Fruit fly (Drosophila melanogaster): ENCODE data around the gene CG1571.
A peak's percentile ranks its signal among the peaks of the same experiment; 100 is the strongest.

The CG1571 gene

DNA sequence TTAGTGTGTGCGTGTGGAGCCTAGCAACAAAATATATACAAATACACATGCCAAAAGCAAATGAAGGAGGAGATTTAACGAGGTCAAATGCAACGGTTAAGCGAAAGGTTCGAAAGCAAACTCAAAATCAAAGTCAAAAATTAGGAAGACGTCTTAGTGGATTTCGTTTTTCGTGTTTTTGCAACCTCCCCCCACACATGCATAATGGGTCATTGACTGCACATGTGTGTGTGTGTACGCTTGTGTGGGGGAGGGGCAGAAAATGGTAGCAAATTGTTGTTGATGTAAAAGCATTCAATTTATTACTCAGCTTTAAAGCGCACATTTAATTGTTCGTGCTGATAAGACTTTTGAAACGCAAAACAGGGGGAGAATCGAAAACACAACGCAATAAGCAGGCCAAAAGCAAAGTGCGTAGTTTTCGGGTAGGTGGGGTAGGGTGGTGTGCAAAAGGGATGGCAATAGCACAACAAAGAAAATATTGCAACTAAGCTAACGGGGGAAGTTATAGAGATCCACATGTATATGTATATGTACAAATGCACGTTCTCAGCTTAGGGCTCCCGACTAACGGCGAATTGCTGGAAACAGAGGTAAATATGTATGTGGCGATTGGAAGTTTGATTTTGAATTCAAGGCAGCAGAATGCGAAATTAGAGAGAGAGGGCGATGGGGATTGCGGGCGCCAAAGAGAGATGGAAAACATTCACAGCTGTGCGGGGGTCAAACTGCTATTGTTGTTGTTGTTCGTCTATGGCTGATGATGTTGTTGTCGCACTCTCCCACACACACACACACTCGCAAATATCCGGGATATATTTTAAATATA lies 17.4 kb downstream of the CG1571 start:
- TF ChIP-seq woc (GFP tag; optimal IDR thresholded peaks at IDR 0.05) (no peak), tai (GFP tag; optimal IDR thresholded peaks at IDR 0.05) (peak; percentile 20), dmrt93B (GFP tag; optimal IDR thresholded peaks at IDR 0.05) (no peak), Rel (GFP tag; optimal IDR thresholded peaks at IDR 0.05) (no peak), Rel (tag; optimal IDR thresholded peaks at IDR 0.05) (peak; percentile 89)

DNA sequence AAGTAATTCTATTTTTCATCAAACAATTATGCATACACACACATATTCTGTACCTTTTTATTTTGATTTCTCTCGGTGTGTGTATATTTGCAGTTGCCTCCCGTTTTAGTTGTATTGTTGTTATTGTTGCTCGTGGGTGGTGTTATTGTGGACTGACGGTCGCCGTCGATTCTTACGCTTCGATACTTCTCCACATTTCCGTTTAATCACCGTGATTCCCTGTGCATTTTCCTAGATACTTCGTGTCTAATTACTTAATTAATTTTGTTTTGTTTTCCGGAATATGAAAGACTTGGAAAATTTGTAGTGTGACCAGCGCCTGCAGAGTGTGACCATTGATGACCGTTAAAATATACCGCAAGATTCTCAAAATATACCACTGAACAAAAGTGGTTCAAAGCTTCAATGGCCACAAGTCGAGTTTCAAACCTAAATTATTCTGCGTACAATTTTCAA lies 18.1 kb downstream of the CG1571 start, which contains the start of gene UbcE2H:
Gene UbcE2H, minus strand, starts transcription at position 343 of the 456 bp plus-strand sequence.
- no peak for TF ChIP-seq Rel (GFP tag; optimal IDR thresholded peaks at IDR 0.05)
- peak; percentile 3 for TF ChIP-seq Rel (tag; optimal IDR thresholded peaks at IDR 0.05)
- TF ChIP-seq sv (GFP tag; optimal IDR thresholded peaks at IDR 0.05) = no peak
- peak; percentile 16 for TF ChIP-seq fru (GFP tag; optimal IDR thresholded peaks at IDR 0.05)
- no peak for TF ChIP-seq Vsx2 (GFP tag; optimal IDR thresholded peaks at IDR 0.05; ENCODE audit: partially characterized antibody)
- no peak for TF ChIP-seq h (GFP tag; optimal IDR thresholded peaks at IDR 0.05)
- no peak for TF ChIP-seq br (GFP tag; optimal IDR thresholded peaks at IDR 0.05)

DNA sequence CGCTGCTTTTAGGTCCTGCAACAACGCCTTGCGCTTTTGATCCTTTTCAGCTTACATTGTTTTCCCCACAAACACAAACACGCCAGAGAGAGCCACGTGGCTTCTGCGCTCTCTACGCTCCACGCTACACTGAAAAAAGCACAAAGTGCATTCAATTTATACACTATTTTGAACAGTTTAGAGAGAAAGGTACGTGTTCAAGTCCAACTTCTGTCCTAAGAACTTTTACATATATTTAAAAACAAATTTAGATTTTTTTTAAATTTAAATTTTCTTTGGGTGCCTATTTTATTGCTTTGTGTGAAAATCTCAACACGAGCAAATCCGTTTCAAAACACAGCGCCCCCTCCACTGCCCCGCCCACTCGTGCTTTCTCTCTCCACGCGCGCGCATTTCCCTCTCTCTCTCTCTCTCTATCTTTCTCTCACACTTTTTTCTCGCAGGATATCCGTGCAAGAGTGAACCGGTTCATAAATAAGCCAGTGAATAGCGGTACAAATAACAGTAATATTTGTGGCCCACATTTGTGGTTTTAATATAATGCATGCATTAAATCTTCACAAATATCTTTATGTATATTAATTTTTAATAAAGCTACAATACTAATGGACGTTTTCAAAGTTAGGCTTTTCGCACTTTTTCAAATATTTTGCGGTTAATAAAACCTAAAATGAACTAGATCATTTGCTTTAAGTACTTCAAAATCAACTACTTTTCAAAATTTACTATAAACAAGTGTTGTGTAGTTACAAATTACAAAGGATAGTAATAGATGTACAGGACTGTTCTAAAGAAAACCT lies 24.5 kb downstream of the CG1571 start:
- TF ChIP-seq br (GFP tag; optimal IDR thresholded peaks at IDR 0.05) = peak; percentile 66
- no peak for TF ChIP-seq lola (GFP tag; optimal IDR thresholded peaks at IDR 0.05)
- no peak for TF ChIP-seq Vsx2 (GFP tag; optimal IDR thresholded peaks at IDR 0.05; ENCODE audit: partially characterized antibody)
- TF ChIP-seq GATAd (GFP tag; optimal IDR thresholded peaks at IDR 0.05) = no peak
- no peak for TF ChIP-seq CG32264 (GFP tag; optimal IDR thresholded peaks at IDR 0.05)
- no peak for TF ChIP-seq CrebA (GFP tag; optimal IDR thresholded peaks at IDR 0.05; ENCODE audit: borderline replicate concordance)
- TF ChIP-seq Jra (GFP tag; optimal IDR thresholded peaks at IDR 0.05) = no peak
- peak; percentile 72 for TF ChIP-seq fru (GFP tag; optimal IDR thresholded peaks at IDR 0.05)
- no peak for TF ChIP-seq sage (GFP tag; optimal IDR thresholded peaks at IDR 0.05)
- no peak for TF ChIP-seq Dif (GFP tag; optimal IDR thresholded peaks at IDR 0.05; ENCODE audit: partially characterized antibody)
- TF ChIP-seq dmrt93B (GFP tag; optimal IDR thresholded peaks at IDR 0.05) = peak; percentile 33
- TF ChIP-seq CG9705 (GFP tag; optimal IDR thresholded peaks at IDR 0.05) = no peak
- no peak for TF ChIP-seq pan (optimal IDR thresholded peaks at IDR 0.05)
- peak; percentile 57 for TF ChIP-seq Hnf4 (GFP tag; optimal IDR thresholded peaks at IDR 0.05)
- TF ChIP-seq woc (GFP tag; optimal IDR thresholded peaks at IDR 0.05) = peak; percentile 50
- TF ChIP-seq h (GFP tag; optimal IDR thresholded peaks at IDR 0.05) = peak; percentile 82
- TF ChIP-seq Rel (GFP tag; optimal IDR thresholded peaks at IDR 0.05) = no peak
- no peak for TF ChIP-seq Rel (tag; optimal IDR thresholded peaks at IDR 0.05)
- no peak for TF ChIP-seq tai (GFP tag; optimal IDR thresholded peaks at IDR 0.05)
- peak; percentile 63 for TF ChIP-seq sv (GFP tag; optimal IDR thresholded peaks at IDR 0.05)
- TF ChIP-seq N (GFP tag; optimal IDR thresholded peaks at IDR 0.05) = no peak
- TF ChIP-seq usp (GFP tag; optimal IDR thresholded peaks at IDR 0.05) = no peak
- TF ChIP-seq psq (GFP tag; optimal IDR thresholded peaks at IDR 0.05) = peak; percentile 61
- TF ChIP-seq rgr (GFP tag; optimal IDR thresholded peaks at IDR 0.05) = peak; percentile 82
- TF ChIP-seq ey (GFP tag; optimal IDR thresholded peaks at IDR 0.05) = peak; percentile 65
- no peak for TF ChIP-seq Hr83 (GFP tag; optimal IDR thresholded peaks at IDR 0.05; ENCODE audit: poor library complexity, severe bottlenecking)
- TF ChIP-seq Abd-B (GFP tag; optimal IDR thresholded peaks at IDR 0.05) = no peak
- TF ChIP-seq Sp1 (GFP tag; optimal IDR thresholded peaks at IDR 0.05) = peak; percentile 68
- no peak for TF ChIP-seq Mio (GFP tag; optimal IDR thresholded peaks at IDR 0.05)
- TF ChIP-seq foxo (GFP tag; optimal IDR thresholded peaks at IDR 0.05) = peak in 1 of 2 experiments; percentile 77
- peak; percentile 64 for TF ChIP-seq brk (GFP tag; optimal IDR thresholded peaks at IDR 0.05)
- TF ChIP-seq OdsH (GFP tag; optimal IDR thresholded peaks at IDR 0.05) = peak; percentile 63
- TF ChIP-seq HLH106 (tag; optimal IDR thresholded peaks at IDR 0.05) = peak; percentile 70
- TF ChIP-seq jim (GFP tag; optimal IDR thresholded peaks at IDR 0.05) = no peak
- TF ChIP-seq dsf (GFP tag; optimal IDR thresholded peaks at IDR 0.05; ENCODE audit: borderline replicate concordance) = no peak
- no peak for TF ChIP-seq Hr78 (GFP tag; optimal IDR thresholded peaks at IDR 0.05)
- TF ChIP-seq dl (GFP tag; optimal IDR thresholded peaks at IDR 0.05; ENCODE audit: insufficient read depth in 1 of 2, partially characterized antibody in 2 of 2) = no peak
- TF ChIP-seq Dfd (GFP tag; optimal IDR thresholded peaks at IDR 0.05) = no peak
- no peak for TF ChIP-seq Myc (optimal IDR thresholded peaks at IDR 0.05)

Measured in whole organism, wandering third instar larva.